Worm (Caenorhabditis elegans) whole organism, L2 larva: ENCODE measurements around the gene ada-2.

Source experiments
- snpc-4 ChIP-seq: fragments of 150-350 bp; optimal IDR thresholded peaks from 2 replicates; lab custom pipeline; 2014; ENCODE audit warnings: missing biosample characterization, missing genetic modification characterization
- unc-39 ChIP-seq: fragments of 150-350 bp; optimal IDR thresholded peaks from 2 replicates; lab custom pipeline; 2014; ENCODE audit warnings: missing biosample characterization, missing genetic modification characterization

ce11 chrII:7231951-7232350 is 20.1 kb upstream of the ada-2 start:
- peak; percentile 86 for TF ChIP-seq snpc-4 (tag; lab: Kevin White, UChicago)
- TF ChIP-seq unc-39 (tag; lab: Kevin White, UChicago): no peak
